Worm (Caenorhabditis elegans): ENCODE measurements around the gene D2096.7.

- TF ChIP-seq him-1 (tag; optimal IDR thresholded peaks at IDR 0.05), result no peak
- TF ChIP-seq W03F9.2 (tag; optimal IDR thresholded peaks at IDR 0.05), result no peak
These were observed 8.3 kb downstream of the D2096.7 start, which contains the start of gene D2096.6 for ce11 chrIV:8369135-8369534.
